Worm (Caenorhabditis elegans) whole organism, midembryonic: Measurements from ENCODE around the gene T24B8.4.

Experiments
- cog-1 ChIP-seq: sonication (generic microtip); optimal IDR thresholded peaks from 2 replicates; lab custom pipeline; 2016; ENCODE audit warnings: missing genetic modification characterization, missing compliant biosample characterization
- flt-1 ChIP-seq: fragments of 200-800 bp; sonication (Bioruptor generic); IDR thresholded peaks from 2 replicates; pipeline ENCODE4 v1.3.6; 2022; ENCODE audit warnings: missing genetic modification characterization, missing compliant biosample characterization
- klf-2 ChIP-seq: fragments of 200-800 bp; sonication (Bioruptor generic); conservative IDR thresholded peaks from 2 replicates; pipeline ENCODE4 v1.3.6; 2022; ENCODE audit warnings: missing genetic modification reagents, missing genetic modification characterization, missing compliant biosample characterization
- med-1 ChIP-seq: sonication (generic microtip); optimal IDR thresholded peaks from 2 replicates; lab custom pipeline; 2017; ENCODE audit warnings: missing genetic modification characterization, mild to moderate bottlenecking, missing compliant biosample characterization, antibody characterized with exemption, missing genetic modification reagents; ENCODE audit not compliant: insufficient read depth
- ztf-23 ChIP-seq: fragments of 200-800 bp; sonication (Bioruptor generic); IDR thresholded peaks from 2 replicates; pipeline ENCODE4 v1.3.6; 2022; ENCODE audit warnings: missing genetic modification reagents, missing genetic modification characterization, missing compliant biosample characterization
- ztf-29 ChIP-seq: fragments of 200-800 bp; sonication (Bioruptor generic); IDR thresholded peaks from 2 replicates; pipeline ENCODE4 v1.3.6; 2022; ENCODE audit warnings: missing genetic modification reagents, missing genetic modification characterization, missing compliant biosample characterization

DNA sequence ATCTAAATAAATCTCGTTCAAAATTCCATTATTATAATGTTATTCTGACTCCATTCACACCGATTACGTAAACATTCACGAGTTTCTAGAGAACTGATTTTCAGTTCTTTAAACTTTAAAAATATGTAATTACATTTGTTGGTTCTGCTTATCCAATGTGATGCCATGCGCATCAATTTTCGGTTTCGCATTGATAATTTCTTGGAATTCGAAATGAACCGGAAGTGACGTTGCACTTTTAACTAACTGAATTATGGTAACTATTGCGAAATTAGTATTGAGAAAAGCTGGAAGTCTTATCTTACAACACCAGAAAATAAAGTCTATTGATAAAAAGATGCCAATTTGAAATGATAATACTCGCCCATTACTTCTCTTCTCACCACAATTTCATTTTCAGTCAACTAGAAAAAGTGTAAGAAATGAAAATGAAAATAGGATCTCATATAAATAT lies 47.2 kb upstream of the T24B8.4 start:
- TF ChIP-seq med-1 (no peak), cog-1 (tag; lab: Kevin White, UChicago) (no peak), ztf-23 (GFP tag; lab: Robert Waterston, UW) (no peak), klf-2 (GFP tag; lab: Robert Waterston, UW) (no peak), ztf-29 (GFP tag; lab: Robert Waterston, UW) (no peak), flt-1 (GFP tag; lab: Robert Waterston, UW) (no peak)
